Worm (Caenorhabditis elegans) whole organism, L1 larva: ENCODE data around the gene F33D4.4.

Experiments
- elt-2 ChIP-seq: sonication (generic microtip); optimal IDR thresholded peaks from 2 replicates; lab custom pipeline; 2016; ENCODE audit warnings: missing genetic modification characterization, mild to moderate bottlenecking, inconsistent platforms, missing compliant biosample characterization, missing genetic modification reagents
- hpl-2 ChIP-seq: fragments of 150-350 bp; optimal IDR thresholded peaks from 2 replicates; lab custom pipeline; 2014; ENCODE audit warnings: missing biosample characterization, missing genetic modification reagents, missing genetic modification characterization
- jun-1 ChIP-seq: fragments of 150-350 bp; optimal IDR thresholded peaks from 2 replicates; lab custom pipeline; 2014; ENCODE audit warnings: missing biosample characterization, missing genetic modification reagents, missing genetic modification characterization
- lin-39 ChIP-seq: fragments of 150-350 bp; optimal IDR thresholded peaks from 2 replicates; lab custom pipeline; 2014; ENCODE audit warnings: missing biosample characterization, missing genetic modification reagents, missing genetic modification characterization
- lsy-2 ChIP-seq, 2 experiments: fragments of 150-350 bp; optimal IDR thresholded peaks; 2 replicates each; lab custom pipeline; 2014; ENCODE audit warnings: missing biosample characterization in 2 of 2, missing genetic modification characterization in 2 of 2
- nhr-12 ChIP-seq: sonication (generic microtip); optimal IDR thresholded peaks from 2 replicates; lab custom pipeline; 2017; ENCODE audit warnings: missing biosample characterization, missing genetic modification characterization
- nhr-76 ChIP-seq: sonication (generic microtip); optimal IDR thresholded peaks from 2 replicates; lab custom pipeline; 2017; ENCODE audit warnings: missing biosample characterization, missing genetic modification characterization
- nhr-77 ChIP-seq: fragments of 150-350 bp; optimal IDR thresholded peaks from 2 replicates; lab custom pipeline; 2014; ENCODE audit warnings: missing biosample characterization, missing genetic modification characterization
- snpc-4 ChIP-seq: fragments of 150-350 bp; optimal IDR thresholded peaks from 2 replicates; lab custom pipeline; 2014; ENCODE audit warnings: missing biosample characterization, missing genetic modification characterization

DNA sequence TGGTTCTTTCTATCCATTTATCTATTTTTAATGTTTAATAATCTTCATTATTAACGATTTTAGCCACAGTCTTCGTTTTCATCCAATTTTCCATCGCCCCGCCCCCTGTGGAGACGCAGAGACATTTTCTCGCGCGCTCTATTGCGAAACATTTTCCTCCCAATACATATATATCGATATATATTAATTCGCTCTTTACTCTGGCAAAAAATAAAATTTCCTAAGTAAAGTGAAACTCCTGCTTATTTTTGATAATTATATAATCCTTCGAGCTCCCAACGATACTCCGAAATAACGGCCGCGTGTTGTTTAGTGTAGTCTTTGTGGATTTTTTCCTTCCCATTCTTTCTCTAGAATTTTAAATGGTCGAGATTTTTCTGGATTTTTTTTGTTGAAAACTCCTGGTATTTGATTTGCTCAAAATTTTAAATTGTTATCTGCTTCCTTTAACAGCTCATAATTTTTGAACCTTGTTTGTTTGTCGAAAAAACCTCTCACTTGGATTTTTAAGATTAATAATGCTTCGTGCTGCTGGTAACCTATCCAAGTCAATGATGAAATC is 21.8 kb upstream of the F33D4.4 start, which contains the start of gene sucg-1:
- no peak for TF ChIP-seq nhr-76 (tag; lab: Kevin White, UChicago)
- TF ChIP-seq lsy-2 (tag; optimal IDR thresholded peaks at IDR 0.05; lab: Kevin White, UChicago), result no peak
- no peak for TF ChIP-seq hpl-2 (GFP tag; lab: Kevin White, UChicago)
- TF ChIP-seq lin-39 (tag; lab: Kevin White, UChicago), result no peak
- no peak for TF ChIP-seq nhr-77 (tag; lab: Kevin White, UChicago)
- no peak for TF ChIP-seq snpc-4 (tag; lab: Kevin White, UChicago)
- TF ChIP-seq nhr-12 (tag; lab: Kevin White, UChicago), result no peak
- TF ChIP-seq jun-1 (tag; lab: Kevin White, UChicago), result no peak
- TF ChIP-seq elt-2 (tag; lab: Kevin White, UChicago), result no peak
